Worm (Caenorhabditis elegans) whole organism, L1 larva: ENCODE data around the gene dod-20.

ENCODE experiments used
- C34B4.2 ChIP-seq: sonication (generic microtip); optimal IDR thresholded peaks from 2 replicates; lab custom pipeline; 2017; ENCODE audit warnings: mild to moderate bottlenecking, missing genetic modification characterization, missing compliant biosample characterization
- F16B12.6 ChIP-seq: fragments of 150-350 bp; optimal IDR thresholded peaks from 2 replicates; lab custom pipeline; 2014; ENCODE audit warnings: missing biosample characterization, missing genetic modification characterization
- aha-1 ChIP-seq: fragments of 150-350 bp; optimal IDR thresholded peaks from 2 replicates; lab custom pipeline; 2014; ENCODE audit warnings: missing biosample characterization, missing genetic modification characterization
- aly-2 ChIP-seq: fragments of 150-350 bp; optimal IDR thresholded peaks from 2 replicates; lab custom pipeline; 2014; ENCODE audit warnings: missing biosample characterization, missing genetic modification characterization
- blmp-1 ChIP-seq: fragments of 150-350 bp; optimal IDR thresholded peaks from 2 replicates; lab custom pipeline; 2014; ENCODE audit warnings: missing biosample characterization, missing genetic modification characterization
- ceh-8 ChIP-seq: fragments of 200-800 bp; sonication (Bioruptor generic); optimal IDR thresholded peaks from 2 replicates; lab custom pipeline; 2018; ENCODE audit warnings: mild to moderate bottlenecking, missing genetic modification characterization, moderate library complexity, missing compliant biosample characterization
- ceh-90 ChIP-seq: sonication (generic microtip); optimal IDR thresholded peaks from 2 replicates; lab custom pipeline; 2016; ENCODE audit warnings: missing genetic modification characterization, missing compliant biosample characterization
- ces-1 ChIP-seq: fragments of 150-350 bp; optimal IDR thresholded peaks from 2 replicates; lab custom pipeline; 2014; ENCODE audit warnings: missing biosample characterization, missing genetic modification reagents, missing genetic modification characterization
- dpl-1 ChIP-seq, 3 experiments: fragments of 150-350 bp in 2 of 3; sonication (generic microtip) in 1 of 3; optimal IDR thresholded peaks; 2 replicates each; lab custom pipeline; 2014 to 2017; ENCODE audit warnings: missing biosample characterization in 3 of 3, missing genetic modification characterization in 3 of 3, missing genetic modification reagents in 3 of 3
- dsc-1 ChIP-seq: sonication (generic microtip); optimal IDR thresholded peaks from 2 replicates; lab custom pipeline; 2016; ENCODE audit warnings: mild to moderate bottlenecking, missing genetic modification characterization, missing compliant biosample characterization
- efl-1 ChIP-seq, 4 experiments: fragments of 150-350 bp; optimal IDR thresholded peaks in 3 of 4; peaks in 1 of 4; 1 replicate in 1 of 4; 2 replicates in 3 of 4; lab custom pipeline; 2014; ENCODE audit warnings: missing biosample characterization in 2 of 4, missing genetic modification characterization in 2 of 4, missing genetic modification reagents in 2 of 4
- egl-27 ChIP-seq, 2 experiments: fragments of 150-350 bp in 1 of 2; sonication (generic microtip); optimal IDR thresholded peaks; 3 replicates each; lab custom pipeline; 2017 to 2018; ENCODE audit warnings: missing biosample characterization in 2 of 2, missing genetic modification characterization in 2 of 2, missing genetic modification reagents in 2 of 2
- elt-2 ChIP-seq: sonication (generic microtip); optimal IDR thresholded peaks from 2 replicates; lab custom pipeline; 2016; ENCODE audit warnings: missing genetic modification characterization, mild to moderate bottlenecking, inconsistent platforms, missing compliant biosample characterization, missing genetic modification reagents
- fkh-4 ChIP-seq: sonication (generic microtip); optimal IDR thresholded peaks from 2 replicates; lab custom pipeline; 2016; ENCODE audit warnings: missing compliant biosample characterization, missing genetic modification characterization, borderline replicate concordance
- fkh-8 ChIP-seq: sonication (generic microtip); optimal IDR thresholded peaks from 2 replicates; lab custom pipeline; 2016; ENCODE audit warnings: mild to moderate bottlenecking, missing genetic modification characterization, missing compliant biosample characterization
- fos-1 ChIP-seq: fragments of 150-350 bp; optimal IDR thresholded peaks from 2 replicates; lab custom pipeline; 2014; ENCODE audit warnings: missing biosample characterization, missing genetic modification characterization
- grh-1 ChIP-seq: fragments of 200-800 bp; sonication (Bioruptor generic); IDR thresholded peaks from 2 replicates; pipeline ENCODE4 v1.3.6; 2022; ENCODE audit warnings: missing genetic modification reagents, missing genetic modification characterization, missing compliant biosample characterization
- irx-1 ChIP-seq: sonication (generic microtip); optimal IDR thresholded peaks from 2 replicates; lab custom pipeline; 2016; ENCODE audit warnings: missing genetic modification characterization, missing compliant biosample characterization
- isw-1 ChIP-seq: fragments of 200-800 bp; sonication (Bioruptor generic); IDR thresholded peaks from 2 replicates; pipeline ENCODE4 v1.3.6; 2022; ENCODE audit warnings: missing genetic modification characterization, missing compliant biosample characterization
- jun-1 ChIP-seq: fragments of 150-350 bp; optimal IDR thresholded peaks from 2 replicates; lab custom pipeline; 2014; ENCODE audit warnings: missing biosample characterization, missing genetic modification reagents, missing genetic modification characterization
- lin-13 ChIP-seq: fragments of 150-350 bp; optimal IDR thresholded peaks from 2 replicates; lab custom pipeline; 2014; ENCODE audit warnings: missing biosample characterization, missing genetic modification reagents, missing genetic modification characterization
- lin-14 ChIP-seq: fragments of 200-800 bp; sonication (Bioruptor generic); optimal IDR thresholded peaks from 2 replicates; lab custom pipeline; 2018; ENCODE audit warnings: mild to moderate bottlenecking, missing genetic modification characterization, moderate library complexity, missing compliant biosample characterization
- lin-15B ChIP-seq: fragments of 150-350 bp; sonication (generic microtip); optimal IDR thresholded peaks from 3 replicates; lab custom pipeline; 2014; ENCODE audit warnings: missing biosample characterization, missing genetic modification characterization
- lin-39 ChIP-seq: fragments of 150-350 bp; optimal IDR thresholded peaks from 2 replicates; lab custom pipeline; 2014; ENCODE audit warnings: missing biosample characterization, missing genetic modification reagents, missing genetic modification characterization
- lir-3 ChIP-seq: sonication (generic microtip); optimal IDR thresholded peaks from 2 replicates; lab custom pipeline; 2016; ENCODE audit warnings: mild to moderate bottlenecking, missing genetic modification characterization, moderate library complexity, missing compliant biosample characterization; ENCODE audit not compliant: poor library complexity
- mab-9 ChIP-seq: fragments of 200-800 bp; sonication (Bioruptor generic); IDR thresholded peaks from 2 replicates; pipeline ENCODE4 v1.3.6; 2022; ENCODE audit warnings: missing genetic modification reagents, missing genetic modification characterization, missing compliant biosample characterization
- mef-2 ChIP-seq: fragments of 150-350 bp; optimal IDR thresholded peaks from 2 replicates; lab custom pipeline; 2014; ENCODE audit warnings: missing biosample characterization, missing genetic modification characterization
- mep-1 ChIP-seq: fragments of 150-350 bp; optimal IDR thresholded peaks from 2 replicates; lab custom pipeline; 2014; ENCODE audit warnings: missing biosample characterization, missing genetic modification characterization
- nhr-11 ChIP-seq: fragments of 150-350 bp; optimal IDR thresholded peaks from 2 replicates; lab custom pipeline; 2014; ENCODE audit warnings: missing biosample characterization, missing genetic modification characterization
- nhr-20 ChIP-seq: sonication (generic microtip); optimal IDR thresholded peaks from 2 replicates; lab custom pipeline; 2016; ENCODE audit warnings: mild to moderate bottlenecking, missing genetic modification characterization, missing compliant biosample characterization
- nhr-28 ChIP-seq: fragments of 150-350 bp; optimal IDR thresholded peaks from 2 replicates; lab custom pipeline; 2014; ENCODE audit warnings: missing biosample characterization, missing genetic modification characterization
- nhr-47 ChIP-seq: sonication (generic microtip); optimal IDR thresholded peaks from 2 replicates; lab custom pipeline; 2016; ENCODE audit warnings: mild to moderate bottlenecking, missing genetic modification characterization, moderate library complexity, missing compliant biosample characterization
- nhr-71 ChIP-seq: sonication (generic microtip); optimal IDR thresholded peaks from 2 replicates; lab custom pipeline; 2016; ENCODE audit warnings: mild to moderate bottlenecking, missing genetic modification characterization, moderate library complexity, missing compliant biosample characterization
- nhr-77 ChIP-seq: fragments of 150-350 bp; optimal IDR thresholded peaks from 2 replicates; lab custom pipeline; 2014; ENCODE audit warnings: missing biosample characterization, missing genetic modification characterization
- nhr-85 ChIP-seq: sonication (generic microtip); peaks from one replicate; lab custom pipeline; 2016; ENCODE audit warnings: missing genetic modification characterization, inconsistent platforms, missing compliant biosample characterization
- nhr-90 ChIP-seq: sonication (generic microtip); optimal IDR thresholded peaks from 2 replicates; lab custom pipeline; 2016; ENCODE audit warnings: mild to moderate bottlenecking, missing genetic modification characterization, missing compliant biosample characterization; ENCODE audit not compliant: poor library complexity
- pqm-1 ChIP-seq: sonication (generic microtip); optimal IDR thresholded peaks from 3 replicates; lab custom pipeline; 2017; ENCODE audit warnings: missing biosample characterization, missing genetic modification characterization
- rnt-1 ChIP-seq: sonication (generic microtip); optimal IDR thresholded peaks from 2 replicates; lab custom pipeline; 2016; ENCODE audit warnings: mild to moderate bottlenecking, missing genetic modification characterization, moderate library complexity, missing compliant biosample characterization
- skn-1 ChIP-seq: fragments of 150-350 bp; optimal IDR thresholded peaks from 2 replicates; lab custom pipeline; 2014; ENCODE audit warnings: missing biosample characterization, missing genetic modification characterization
- sox-4 ChIP-seq: sonication (generic microtip); optimal IDR thresholded peaks from 2 replicates; lab custom pipeline; 2016; ENCODE audit warnings: missing genetic modification characterization, missing compliant biosample characterization
- sup-37 ChIP-seq: fragments of 200-800 bp; sonication (Bioruptor generic); optimal IDR thresholded peaks from 2 replicates; lab custom pipeline; 2018; ENCODE audit warnings: mild to moderate bottlenecking, missing genetic modification characterization, missing compliant biosample characterization
- swsn-7 ChIP-seq: sonication (generic microtip); optimal IDR thresholded peaks from 2 replicates; lab custom pipeline; 2016; ENCODE audit warnings: missing genetic modification characterization, missing compliant biosample characterization
- tlp-1 ChIP-seq: fragments of 150-350 bp; optimal IDR thresholded peaks from 2 replicates; lab custom pipeline; 2014; ENCODE audit warnings: missing biosample characterization, missing genetic modification characterization
- unc-130 ChIP-seq: fragments of 150-350 bp; optimal IDR thresholded peaks from 2 replicates; lab custom pipeline; 2017; ENCODE audit warnings: missing biosample characterization, missing genetic modification characterization, inconsistent platforms
- unc-62 ChIP-seq: fragments of 150-350 bp; optimal IDR thresholded peaks from 2 replicates; lab custom pipeline; 2014; ENCODE audit warnings: missing biosample characterization, missing genetic modification reagents, missing genetic modification characterization
- unc-86 ChIP-seq: sonication (generic microtip); optimal IDR thresholded peaks from 2 replicates; lab custom pipeline; 2016; ENCODE audit warnings: missing genetic modification characterization, missing compliant biosample characterization
- unc-98 ChIP-seq: fragments of 200-800 bp; sonication (Bioruptor generic); IDR thresholded peaks from 2 replicates; pipeline ENCODE4 v1.3.6; 2022; ENCODE audit warnings: missing genetic modification characterization, missing compliant biosample characterization
- vab-15 ChIP-seq: sonication (generic microtip); optimal IDR thresholded peaks from 2 replicates; lab custom pipeline; 2017; ENCODE audit warnings: missing genotype, mild to moderate bottlenecking, missing genetic modification characterization, missing compliant biosample characterization
- xbp-1 ChIP-seq: sonication (generic microtip); optimal IDR thresholded peaks from 2 replicates; lab custom pipeline; 2016; ENCODE audit warnings: missing genetic modification characterization, missing compliant biosample characterization
- zip-4 ChIP-seq: fragments of 200-800 bp; sonication (Bioruptor generic); optimal IDR thresholded peaks from 2 replicates; lab custom pipeline; 2018; ENCODE audit warnings: mild to moderate bottlenecking, missing genetic modification characterization, moderate library complexity, missing compliant biosample characterization
- ztf-11 ChIP-seq, 2 experiments: sonication (generic microtip); optimal IDR thresholded peaks; 2 replicates each; lab custom pipeline; 2016 to 2017; ENCODE audit warnings: missing genetic modification characterization in 2 of 2, missing biosample characterization in 1 of 2, missing compliant biosample characterization in 1 of 2

dod-20 gene

DNA sequence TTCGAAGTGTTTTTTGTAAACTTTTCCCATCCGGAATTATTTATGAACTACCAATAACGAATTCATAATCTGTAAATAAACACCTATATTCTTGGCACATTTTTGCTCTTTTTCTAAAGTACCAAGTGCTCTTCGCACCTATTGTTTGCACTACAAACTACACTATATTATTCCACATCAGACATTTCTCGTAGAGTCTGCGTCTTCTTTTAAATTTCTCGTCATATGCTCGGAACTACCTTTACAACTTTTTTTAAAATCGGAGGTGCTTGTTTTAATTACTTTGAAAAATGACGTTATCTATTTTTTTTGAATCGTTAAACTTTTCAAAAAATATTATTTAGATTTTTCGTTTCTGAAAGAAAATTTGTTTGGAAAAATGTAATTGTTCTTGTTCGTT is 42.6 kb downstream of the dod-20 start, which contains the start of gene nhr-201:
Gene nhr-201, plus strand, starts transcription at position 29 of the 400 bp plus-strand sequence.
- TF ChIP-seq elt-2, result peak; percentile 19
- TF ChIP-seq nhr-28 (tag; lab: Kevin White, UChicago), result no peak
- no peak for TF ChIP-seq isw-1 (GFP tag; lab: Robert Waterston, UW)
- no peak for TF ChIP-seq unc-62 (GFP tag; lab: Kevin White, UChicago)
- TF ChIP-seq nhr-20 (tag; lab: Kevin White, UChicago), result peak; percentile 85
- TF ChIP-seq lin-15B (tag; lab: Kevin White, UChicago), result no peak
- no peak for TF ChIP-seq sup-37
- no peak for TF ChIP-seq fos-1 (tag; lab: Kevin White, UChicago)
- TF ChIP-seq rnt-1, result no peak
- no peak for TF ChIP-seq nhr-77 (tag; lab: Kevin White, UChicago)
- no peak for TF ChIP-seq mep-1 (tag; lab: Kevin White, UChicago)
- peak; percentile 10 for TF ChIP-seq nhr-71 (tag; lab: Kevin White, UChicago)
- no peak for TF ChIP-seq lin-39 (tag; lab: Kevin White, UChicago)
- TF ChIP-seq efl-1 (optimal IDR thresholded peaks at IDR 0.05; lab: Kevin White, UChicago), result no peak
- peak in 1 of 2 experiments; percentile 84 for TF ChIP-seq efl-1 (GFP tag; optimal IDR thresholded peaks at IDR 0.05 in 1 of 2; lab: Kevin White, UChicago)
- no peak for TF ChIP-seq nhr-47 (tag; lab: Kevin White, UChicago)
- TF ChIP-seq ces-1 (GFP tag; lab: Kevin White, UChicago), result no peak
- TF ChIP-seq nhr-11 (tag; lab: Kevin White, UChicago), result no peak
- no peak for TF ChIP-seq fkh-8
- TF ChIP-seq blmp-1 (tag; lab: Kevin White, UChicago), result no peak
- TF ChIP-seq lin-14 (GFP tag; lab: Kevin White, UChicago), result no peak
- TF ChIP-seq grh-1 (GFP tag; lab: Robert Waterston, UW), result no peak
- no peak for TF ChIP-seq egl-27 (tag; optimal IDR thresholded peaks at IDR 0.05; lab: Kevin White, UChicago)
- TF ChIP-seq jun-1, result no peak
- TF ChIP-seq unc-130 (tag; lab: Kevin White, UChicago), result no peak

DNA sequence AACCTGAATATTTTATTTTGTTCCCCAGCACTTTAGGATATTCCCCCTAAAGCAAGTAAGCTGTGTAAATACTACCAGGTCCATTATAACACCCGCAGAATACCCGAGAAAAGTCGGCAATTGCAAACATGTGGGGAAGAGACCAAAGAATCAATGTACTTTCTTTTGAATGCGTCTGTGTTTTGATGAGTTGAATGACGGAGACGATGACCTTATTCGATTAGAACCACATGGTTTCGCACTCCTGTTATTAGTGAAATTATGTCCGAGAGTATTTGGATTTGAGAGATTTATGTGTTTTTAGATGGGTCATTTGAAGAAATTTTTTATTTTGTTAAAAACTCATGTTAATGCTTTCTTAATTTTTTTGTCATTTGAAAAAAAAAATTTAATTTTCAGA is 43.1 kb downstream of the dod-20 start:
- TF ChIP-seq ceh-8 (GFP tag; lab: Kevin White, UChicago), result no peak
- TF ChIP-seq nhr-85 (tag; lab: Kevin White, UChicago), result peak; percentile 78
- no peak for TF ChIP-seq C34B4.2 (tag; lab: Kevin White, UChicago)
- no peak for TF ChIP-seq fos-1 (tag; lab: Kevin White, UChicago)
- no peak for TF ChIP-seq ceh-90 (tag; lab: Kevin White, UChicago)
- no peak for TF ChIP-seq mef-2 (tag; lab: Kevin White, UChicago)
- peak; percentile 10 for TF ChIP-seq lin-13 (GFP tag; lab: Kevin White, UChicago)
- no peak for TF ChIP-seq skn-1 (tag; lab: Kevin White, UChicago)
- TF ChIP-seq rnt-1, result no peak
- TF ChIP-seq tlp-1 (tag; lab: Kevin White, UChicago), result no peak
- TF ChIP-seq zip-4 (GFP tag; lab: Kevin White, UChicago), result no peak
- TF ChIP-seq efl-1 (optimal IDR thresholded peaks at IDR 0.05; lab: Kevin White, UChicago), result no peak
- TF ChIP-seq efl-1 (GFP tag; optimal IDR thresholded peaks at IDR 0.05 in 1 of 2; lab: Kevin White, UChicago), result no peak
- no peak for TF ChIP-seq pqm-1 (tag; lab: Kevin White, UChicago)
- TF ChIP-seq dpl-1 (GFP tag; optimal IDR thresholded peaks at IDR 0.05; lab: Kevin White, UChicago), result no peak
- no peak for TF ChIP-seq unc-86
- no peak for TF ChIP-seq aly-2
- no peak for TF ChIP-seq nhr-90 (tag; lab: Kevin White, UChicago)
- TF ChIP-seq xbp-1 (tag; lab: Kevin White, UChicago), result no peak
- no peak for TF ChIP-seq lin-14 (GFP tag; lab: Kevin White, UChicago)
- TF ChIP-seq isw-1 (GFP tag; lab: Robert Waterston, UW), result no peak
- peak; percentile 89 for TF ChIP-seq blmp-1 (tag; lab: Kevin White, UChicago)
- no peak for TF ChIP-seq lir-3
- no peak for TF ChIP-seq aha-1 (tag; lab: Kevin White, UChicago)
- no peak for TF ChIP-seq ztf-11 (tag; optimal IDR thresholded peaks at IDR 0.05; lab: Kevin White, UChicago)
- TF ChIP-seq swsn-7 (tag; lab: Kevin White, UChicago), result no peak
- TF ChIP-seq F16B12.6 (tag; lab: Kevin White, UChicago), result no peak
- TF ChIP-seq unc-62 (GFP tag; lab: Kevin White, UChicago), result no peak
- TF ChIP-seq vab-15 (tag; lab: Kevin White, UChicago), result no peak
- TF ChIP-seq dsc-1 (tag; lab: Kevin White, UChicago), result peak; percentile 90
- peak; percentile 32 for TF ChIP-seq fkh-4 (tag; lab: Kevin White, UChicago)
- no peak for TF ChIP-seq fkh-8
- TF ChIP-seq unc-98 (GFP tag; lab: Robert Waterston, UW), result no peak
- TF ChIP-seq mab-9, result no peak
- TF ChIP-seq irx-1 (tag; lab: Kevin White, UChicago), result no peak
- no peak for TF ChIP-seq nhr-28 (tag; lab: Kevin White, UChicago)
- TF ChIP-seq sox-4 (tag; lab: Kevin White, UChicago), result no peak
